Fruit fly (Drosophila melanogaster) whole organism, embryonic: ENCODE data around the gene Pde9.

Source experiments
- Aef1 ChIP-seq: fragments of 200-800 bp; sonication (Bioruptor generic); IDR thresholded peaks from 3 replicates; pipeline ENCODE4 v1.3.6; 2022; ENCODE audit warnings: missing biosample characterization, missing genetic modification characterization
- BEAF-32 ChIP-seq: fragments of 200-800 bp; sonication (Bioruptor generic); optimal IDR thresholded peaks from 3 replicates; lab custom pipeline; 2017; ENCODE audit warnings: missing biosample characterization, missing genetic modification characterization, mild to moderate bottlenecking, moderate library complexity, missing genetic modification reagents
- CG10274 ChIP-seq: fragments of 200-800 bp; sonication (Bioruptor generic); optimal IDR thresholded peaks from 3 replicates; lab custom pipeline; 2017; ENCODE audit warnings: missing biosample characterization, mild to moderate bottlenecking, missing genetic modification characterization
- CG10959 ChIP-seq: fragments of 200-800 bp; sonication (Bioruptor generic); IDR thresholded peaks from 2 replicates; pipeline ENCODE4 v1.3.6; 2022; ENCODE audit warnings: missing biosample characterization, missing genetic modification characterization
- CG11398 ChIP-seq: fragments of 200-800 bp; sonication (Bioruptor generic); optimal IDR thresholded peaks from 2 replicates; lab custom pipeline; 2016; ENCODE audit warnings: missing biosample characterization, missing genetic modification characterization
- CG14860 ChIP-seq: fragments of 200-800 bp; sonication (Bioruptor generic); IDR thresholded peaks from 3 replicates; pipeline ENCODE4 v1.3.6; 2022; ENCODE audit warnings: missing biosample characterization, missing genetic modification characterization; ENCODE audit not compliant: partially characterized antibody
- CG15073 ChIP-seq: fragments of 200-800 bp; sonication (Bioruptor generic); optimal IDR thresholded peaks from 2 replicates; lab custom pipeline; 2016; ENCODE audit warnings: missing biosample characterization, missing genetic modification characterization
- CG16813 ChIP-seq: fragments of 200-800 bp; sonication (Bioruptor generic); IDR thresholded peaks from 3 replicates; pipeline ENCODE4 v1.3.6; 2022; ENCODE audit warnings: missing biosample characterization, missing genetic modification characterization; ENCODE audit not compliant: partially characterized antibody
- CG17568 ChIP-seq: fragments of 200-800 bp; sonication (Bioruptor generic); optimal IDR thresholded peaks from 2 replicates; lab custom pipeline; 2018; ENCODE audit warnings: missing biosample characterization, mild to moderate bottlenecking, missing genetic modification characterization, moderate library complexity
- CG17612 ChIP-seq: fragments of 200-800 bp; sonication (Bioruptor generic); IDR thresholded peaks from 2 replicates; pipeline ENCODE4 v1.3.6; 2022; ENCODE audit warnings: missing biosample characterization, missing genetic modification characterization
- CG17912 ChIP-seq: fragments of 200-800 bp; sonication (Bioruptor generic); optimal IDR thresholded peaks from 2 replicates; lab custom pipeline; 2018; ENCODE audit warnings: missing biosample characterization, mild to moderate bottlenecking, missing genetic modification characterization
- CG33557 ChIP-seq: fragments of 200-800 bp; sonication (Bioruptor generic); optimal IDR thresholded peaks from 2 replicates; lab custom pipeline; 2019; ENCODE audit warnings: missing biosample characterization, mild to moderate bottlenecking, missing genetic modification characterization, moderate library complexity
- CG34224 ChIP-seq: fragments of 200-800 bp; sonication (Bioruptor generic); IDR thresholded peaks from 3 replicates; pipeline ENCODE4 v1.3.6; 2022; ENCODE audit warnings: missing biosample characterization, missing genetic modification characterization; ENCODE audit not compliant: partially characterized antibody
- CG6272 ChIP-seq: fragments of 200-800 bp; sonication (Bioruptor generic); IDR thresholded peaks from 2 replicates; pipeline ENCODE4 v1.3.6; 2022; ENCODE audit warnings: missing biosample characterization, missing genetic modification characterization
- CTCF ChIP-seq: fragments of 200-800 bp; sonication (Bioruptor generic); optimal IDR thresholded peaks from 2 replicates; lab custom pipeline; 2017; ENCODE audit warnings: missing biosample characterization, mild to moderate bottlenecking, missing genetic modification characterization, moderate library complexity
- Deaf1 ChIP-seq: fragments of 200-800 bp; optimal IDR thresholded peaks from 3 replicates; lab custom pipeline; 2019; ENCODE audit warnings: missing biosample characterization, mild to moderate bottlenecking, missing genetic modification characterization, moderate library complexity
- Dp ChIP-seq: fragments of 200-800 bp; sonication (Bioruptor generic); optimal IDR thresholded peaks from 2 replicates; lab custom pipeline; 2018; ENCODE audit warnings: missing biosample characterization, mild to moderate bottlenecking, missing genetic modification characterization, moderate library complexity
- E2f2 ChIP-seq: fragments of 200-800 bp; sonication (Bioruptor generic); IDR thresholded peaks from 2 replicates; pipeline ENCODE4 v1.3.6; 2022; ENCODE audit warnings: missing biosample characterization, missing genetic modification characterization
- Fer1 ChIP-seq: fragments of 200-800 bp; sonication (Bioruptor generic); optimal IDR thresholded peaks from 2 replicates; lab custom pipeline; 2017; ENCODE audit warnings: missing biosample characterization, mild to moderate bottlenecking, missing genetic modification characterization
- HLH3B ChIP-seq: fragments of 200-800 bp; sonication (Bioruptor generic); IDR thresholded peaks from 2 replicates; pipeline ENCODE4 v1.3.6; 2022; ENCODE audit warnings: missing biosample characterization, missing genetic modification characterization
- HLH54F ChIP-seq: fragments of 200-800 bp; sonication (Bioruptor generic); optimal IDR thresholded peaks from 3 replicates; lab custom pipeline; 2016; ENCODE audit warnings: missing biosample characterization, missing genetic modification characterization
- Jarid2 ChIP-seq: fragments of 200-800 bp; sonication (Bioruptor generic); optimal IDR thresholded peaks from 3 replicates; lab custom pipeline; 2017; ENCODE audit warnings: mild to moderate bottlenecking, missing biosample characterization, missing genetic modification reagents, missing genetic modification characterization
- Mes4 ChIP-seq: fragments of 200-800 bp; sonication (Bioruptor generic); optimal IDR thresholded peaks from 2 replicates; lab custom pipeline; 2016; ENCODE audit warnings: missing biosample characterization, missing genetic modification characterization
- NC2α ChIP-seq: fragments of 200-800 bp; sonication (Bioruptor generic); optimal IDR thresholded peaks from 2 replicates; lab custom pipeline; 2016; ENCODE audit warnings: missing biosample characterization, missing genetic modification characterization
- Nf-YA ChIP-seq: fragments of 200-800 bp; sonication (Bioruptor generic); IDR thresholded peaks from 2 replicates; pipeline ENCODE4 v1.3.6; 2022; ENCODE audit warnings: missing biosample characterization, missing genetic modification characterization
- Sry-β ChIP-seq: fragments of 200-800 bp; sonication (Bioruptor generic); optimal IDR thresholded peaks from 2 replicates; lab custom pipeline; 2018; ENCODE audit warnings: missing biosample characterization, mild to moderate bottlenecking, missing genetic modification characterization, moderate library complexity
- Vsx1 ChIP-seq: fragments of 200-800 bp; sonication (Bioruptor generic); optimal IDR thresholded peaks from 2 replicates; lab custom pipeline; 2017; ENCODE audit warnings: missing biosample characterization, mild to moderate bottlenecking, missing genetic modification characterization, missing genetic modification reagents
- ase ChIP-seq: fragments of 200-800 bp; sonication (Bioruptor generic); IDR thresholded peaks from 3 replicates; pipeline ENCODE4 v1.3.6; 2022; ENCODE audit warnings: missing biosample characterization, missing genetic modification characterization
- caup ChIP-seq: fragments of 200-800 bp; sonication (Bioruptor generic); optimal IDR thresholded peaks from 3 replicates; lab custom pipeline; 2017; ENCODE audit warnings: missing biosample characterization, mild to moderate bottlenecking, missing genetic modification characterization, moderate library complexity; ENCODE audit not compliant: severe bottlenecking
- chn ChIP-seq: fragments of 200-800 bp; sonication (Bioruptor generic); optimal IDR thresholded peaks from 2 replicates; lab custom pipeline; 2016; ENCODE audit warnings: missing biosample characterization, missing genetic modification characterization
- da ChIP-seq: fragments of 200-800 bp; sonication (Bioruptor generic); optimal IDR thresholded peaks from 2 replicates; lab custom pipeline; 2016; ENCODE audit warnings: missing biosample characterization, missing genetic modification characterization
- dan ChIP-seq: fragments of 200-800 bp; sonication (Bioruptor generic); IDR thresholded peaks from 2 replicates; pipeline ENCODE4 v1.3.6; 2022; ENCODE audit warnings: missing biosample characterization, missing genetic modification characterization
- dmrt99B ChIP-seq: fragments of 200-800 bp; sonication (Bioruptor generic); optimal IDR thresholded peaks from 2 replicates; lab custom pipeline; 2018; ENCODE audit warnings: missing biosample characterization, mild to moderate bottlenecking, missing genetic modification characterization, moderate library complexity
- exex ChIP-seq: fragments of 200-800 bp; sonication (Bioruptor generic); optimal IDR thresholded peaks from 4 replicates; lab custom pipeline; 2018; ENCODE audit warnings: missing biosample characterization, mild to moderate bottlenecking, missing genetic modification characterization, moderate library complexity
- fd102C ChIP-seq: fragments of 200-800 bp; sonication (Bioruptor generic); optimal IDR thresholded peaks from 2 replicates; lab custom pipeline; 2018; ENCODE audit warnings: missing biosample characterization, mild to moderate bottlenecking, missing genetic modification characterization, moderate library complexity
- gce ChIP-seq: fragments of 200-800 bp; sonication (Bioruptor generic); IDR thresholded peaks from 3 replicates; pipeline ENCODE4 v1.3.6; 2022; ENCODE audit warnings: missing biosample characterization, missing genetic modification characterization
- gem ChIP-seq: fragments of 200-800 bp; sonication (Bioruptor generic); optimal IDR thresholded peaks from 2 replicates; lab custom pipeline; 2019; ENCODE audit warnings: missing biosample characterization, mild to moderate bottlenecking, missing genetic modification characterization, moderate library complexity
- hth ChIP-seq: fragments of >200 bp; optimal IDR thresholded peaks from 2 replicates; lab custom pipeline; 2017; ENCODE audit warnings: inconsistent platforms
- klu ChIP-seq: fragments of 200-800 bp; sonication (Bioruptor generic); IDR thresholded peaks from 2 replicates; pipeline ENCODE4 v1.3.6; 2022; ENCODE audit warnings: missing biosample characterization, missing genetic modification characterization
- lilli ChIP-seq: fragments of 200-800 bp; sonication (Bioruptor generic); optimal IDR thresholded peaks from 3 replicates; lab custom pipeline; 2016; ENCODE audit warnings: missing biosample characterization, missing genetic modification characterization
- luna ChIP-seq: fragments of 200-800 bp; sonication (Bioruptor generic); optimal IDR thresholded peaks from 2 replicates; lab custom pipeline; 2016; ENCODE audit warnings: missing biosample characterization, missing genetic modification characterization
- mirr ChIP-seq: fragments of 200-800 bp; sonication (Bioruptor generic); optimal IDR thresholded peaks from 3 replicates; lab custom pipeline; 2018; ENCODE audit warnings: missing biosample characterization, mild to moderate bottlenecking, missing genetic modification characterization
- oc ChIP-seq: fragments of 200-800 bp; sonication (Bioruptor generic); optimal IDR thresholded peaks from 2 replicates; lab custom pipeline; 2018; ENCODE audit warnings: missing biosample characterization, mild to moderate bottlenecking, missing genetic modification characterization, moderate library complexity
- odd ChIP-seq: fragments of 200-800 bp; sonication (Bioruptor generic); optimal IDR thresholded peaks from 2 replicates; lab custom pipeline; 2017; ENCODE audit warnings: missing biosample characterization, mild to moderate bottlenecking, missing genetic modification characterization
- phol ChIP-seq: fragments of 200-800 bp; sonication (Bioruptor generic); optimal IDR thresholded peaks from 3 replicates; lab custom pipeline; 2018; ENCODE audit warnings: missing biosample characterization, mild to moderate bottlenecking, missing genetic modification characterization, moderate library complexity
- rib ChIP-seq: fragments of 200-800 bp; sonication (Bioruptor generic); IDR thresholded peaks from 2 replicates; pipeline ENCODE4 v1.3.6; 2022; ENCODE audit warnings: missing biosample characterization, missing genetic modification characterization
- row ChIP-seq: fragments of 200-800 bp; sonication (Bioruptor generic); IDR thresholded peaks from 3 replicates; pipeline ENCODE4 v1.3.6; 2022; ENCODE audit warnings: missing biosample characterization, missing genetic modification characterization
- run ChIP-seq: fragments of 200-800 bp; sonication (Bioruptor generic); optimal IDR thresholded peaks from 3 replicates; lab custom pipeline; 2018; ENCODE audit warnings: missing biosample characterization, mild to moderate bottlenecking, missing genetic modification characterization
- slbo ChIP-seq: fragments of 200-800 bp; sonication (Bioruptor generic); IDR thresholded peaks from 2 replicates; pipeline ENCODE4 v1.3.6; 2022; ENCODE audit warnings: missing biosample characterization, missing genetic modification characterization
- tio ChIP-seq: fragments of 200-800 bp; sonication (Bioruptor generic); optimal IDR thresholded peaks from 2 replicates; lab custom pipeline; 2017; ENCODE audit warnings: missing biosample characterization, missing genetic modification characterization, inconsistent platforms
- ttk ChIP-seq: fragments of 200-800 bp; sonication (Bioruptor generic); IDR thresholded peaks from 2 replicates; pipeline ENCODE4 v2.1.2; 2022; ENCODE audit warnings: missing biosample characterization, missing genetic modification characterization
- wor ChIP-seq: fragments of 200-800 bp; sonication (Bioruptor generic); IDR thresholded peaks from 2 replicates; pipeline ENCODE4 v1.3.6; 2022; ENCODE audit warnings: missing biosample characterization, missing genetic modification characterization

Gene Pde9

dm6 chrX:12895114-12895723 lies 1.9 kb downstream of the Pde9 start (continued):
- no peak for TF ChIP-seq CG10959
- TF ChIP-seq slbo (GFP tag; lab: Robert Waterston, UW), result peak; percentile 44; the same call in 1 of the 2 replicates
- peak; percentile 47; the same call in 2 of the 3 replicates for TF ChIP-seq row (GFP tag; lab: Robert Waterston, UW)
- TF ChIP-seq Aef1, result no peak
- no peak for TF ChIP-seq da (GFP tag; lab: Kevin White, UChicago)
- peak; percentile 27 for TF ChIP-seq gem (tag; lab: Kevin White, UChicago)
- TF ChIP-seq CG17568 (GFP tag; lab: Kevin White, UChicago), result no peak
- TF ChIP-seq Sry-β, result no peak
- TF ChIP-seq rib (GFP tag; lab: Robert Waterston, UW), result no peak
- TF ChIP-seq tio (GFP tag; lab: Kevin White, UChicago), result no peak
- TF ChIP-seq mirr (GFP tag; lab: Kevin White, UChicago), result peak; percentile 45
- no peak for TF ChIP-seq Jarid2 (GFP tag; lab: Kevin White, UChicago)
- TF ChIP-seq CG11398 (GFP tag; lab: Kevin White, UChicago), result no peak
- no peak for TF ChIP-seq E2f2 (GFP tag; lab: Robert Waterston, UW)
- TF ChIP-seq hth (lab: Kevin White, UChicago), result no peak
- TF ChIP-seq klu (GFP tag; lab: Robert Waterston, UW), result no peak
- TF ChIP-seq wor (GFP tag; lab: Robert Waterston, UW), result no peak
- TF ChIP-seq CG16813 (GFP tag; lab: Robert Waterston, UW), result no peak
- no peak for TF ChIP-seq CTCF (GFP tag; lab: Kevin White, UChicago)
- TF ChIP-seq ase (GFP tag; lab: Robert Waterston, UW), result no peak
- TF ChIP-seq CG34224, result no peak
- no peak for TF ChIP-seq HLH54F
- no peak for TF ChIP-seq dan (GFP tag; lab: Robert Waterston, UW)
- TF ChIP-seq Vsx1 (GFP tag; lab: Kevin White, UChicago), result no peak
- no peak for TF ChIP-seq CG14860 (GFP tag; lab: Robert Waterston, UW)
- no peak for TF ChIP-seq gce (GFP tag; lab: Robert Waterston, UW)
- no peak for TF ChIP-seq CG33557 (GFP tag; lab: Kevin White, UChicago)
- no peak for TF ChIP-seq caup (GFP tag; lab: Kevin White, UChicago)
- no peak for TF ChIP-seq CG17612 (GFP tag; lab: Robert Waterston, UW)
- no peak for TF ChIP-seq odd (GFP tag; lab: Kevin White, UChicago)
- TF ChIP-seq lilli (GFP tag; lab: Kevin White, UChicago), result peak; percentile 38
- TF ChIP-seq run (tag; lab: Kevin White, UChicago), result no peak
- no peak for TF ChIP-seq CG10274
- no peak for TF ChIP-seq BEAF-32 (GFP tag; lab: Kevin White, UChicago)
- TF ChIP-seq Mes4 (GFP tag; lab: Kevin White, UChicago), result no peak
- peak; percentile 1 for TF ChIP-seq dmrt99B (tag; lab: Kevin White, UChicago)
- no peak for TF ChIP-seq NC2α (GFP tag; lab: Kevin White, UChicago)
- TF ChIP-seq Nf-YA (GFP tag; lab: Robert Waterston, UW), result no peak
- TF ChIP-seq fd102C (GFP tag; lab: Kevin White, UChicago), result no peak
- TF ChIP-seq CG6272, result no peak
- TF ChIP-seq luna (GFP tag; lab: Kevin White, UChicago), result no peak
- no peak for TF ChIP-seq HLH3B (GFP tag; lab: Robert Waterston, UW)
- no peak for TF ChIP-seq CG15073 (GFP tag; lab: Kevin White, UChicago)
- TF ChIP-seq Deaf1 (tag; lab: Kevin White, UChicago), result no peak
- TF ChIP-seq Fer1 (GFP tag; lab: Kevin White, UChicago), result no peak
- TF ChIP-seq oc (tag; lab: Kevin White, UChicago), result no peak
- TF ChIP-seq CG17912 (GFP tag; lab: Kevin White, UChicago), result no peak
- TF ChIP-seq phol (tag; lab: Kevin White, UChicago), result no peak
- TF ChIP-seq ttk, result no peak
- TF ChIP-seq chn (GFP tag; lab: Kevin White, UChicago), result no peak
- TF ChIP-seq Dp (GFP tag; lab: Kevin White, UChicago), result no peak
- peak; percentile 59 for TF ChIP-seq exex (tag; lab: Kevin White, UChicago)
